Worm (Caenorhabditis elegans): ENCODE data around the gene F38A5.8.

F38A5.8 gene

DNA sequence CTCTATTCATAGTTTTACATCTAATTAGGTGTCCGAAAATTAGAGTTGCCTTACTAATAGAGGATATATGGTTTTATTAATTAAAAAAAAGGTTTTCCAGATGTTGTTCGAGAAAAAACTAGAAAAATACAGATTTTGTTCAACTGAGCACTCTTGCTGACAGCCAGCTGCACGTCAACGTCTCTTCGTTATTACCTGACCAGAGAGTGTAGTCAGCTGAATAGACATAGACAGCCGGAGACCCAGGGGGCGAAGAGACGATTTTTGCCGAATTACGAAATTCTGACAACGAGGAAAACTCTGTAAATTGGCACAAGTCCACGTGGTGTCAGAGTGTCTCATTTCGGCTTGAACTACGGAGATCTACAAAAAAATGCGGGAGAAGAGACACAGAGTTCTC is 19.1 kb downstream of the F38A5.8 start:
- TF ChIP-seq ama-1 (optimal IDR thresholded peaks at IDR 0.05) (no peak), skn-1 (tag; optimal IDR thresholded peaks at IDR 0.05) (peak; percentile 48), lsy-2 (tag; optimal IDR thresholded peaks at IDR 0.05) (peak in 1 of 2 experiments; percentile 42), hpl-2 (GFP tag; optimal IDR thresholded peaks at IDR 0.05) (no peak), ceh-82 (tag; optimal IDR thresholded peaks at IDR 0.05) (peak in 1 of 3 experiments; percentile 16), lin-13 (GFP tag; optimal IDR thresholded peaks at IDR 0.05) (no peak), efl-1 (optimal IDR thresholded peaks at IDR 0.05) (peak; percentile 12 to 53), efl-1 (GFP tag; optimal IDR thresholded peaks at IDR 0.05 in 1 of 2) (peak in 1 of 2 experiments; percentile 89), mdl-1 (tag; optimal IDR thresholded peaks at IDR 0.05) (peak in 1 of 2 experiments; percentile 2), nhr-20 (tag; optimal IDR thresholded peaks at IDR 0.05) (peak; percentile 24), mef-2 (tag; optimal IDR thresholded peaks at IDR 0.05) (no peak), irx-1 (tag; optimal IDR thresholded peaks at IDR 0.05) (no peak), lin-35 (GFP tag; optimal IDR thresholded peaks at IDR 0.05) (peak in 1 of 2 experiments; percentile 36), vab-15 (tag; optimal IDR thresholded peaks at IDR 0.05) (no peak)

DNA sequence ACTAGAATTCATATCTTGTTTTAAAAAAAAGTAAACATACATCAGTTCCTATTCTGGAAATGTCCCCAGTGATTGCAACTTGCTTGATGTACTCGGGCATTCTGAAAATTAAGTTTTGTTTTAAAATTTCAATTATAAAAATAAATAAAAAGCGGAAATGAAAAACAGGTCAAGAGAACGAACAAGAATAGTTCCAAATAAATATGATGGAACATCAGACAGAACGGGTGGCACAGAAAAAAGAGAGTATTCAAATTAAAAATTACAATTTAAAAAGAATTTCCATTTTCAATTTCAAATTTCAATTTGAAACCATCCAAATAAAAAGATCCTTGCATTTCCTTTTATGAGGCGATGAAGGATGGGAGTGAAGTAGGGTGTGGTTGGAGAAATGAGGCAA is 21.7 kb downstream of the F38A5.8 start, which contains the start of gene C01B10.3:
TSS of gene C01B10.3 (minus strand) at position 101 of the 400 bp plus-strand sequence.
- no peak for TF ChIP-seq Y116A8C.19 (tag; optimal IDR thresholded peaks at IDR 0.05; ENCODE audit: borderline replicate concordance)

DNA sequence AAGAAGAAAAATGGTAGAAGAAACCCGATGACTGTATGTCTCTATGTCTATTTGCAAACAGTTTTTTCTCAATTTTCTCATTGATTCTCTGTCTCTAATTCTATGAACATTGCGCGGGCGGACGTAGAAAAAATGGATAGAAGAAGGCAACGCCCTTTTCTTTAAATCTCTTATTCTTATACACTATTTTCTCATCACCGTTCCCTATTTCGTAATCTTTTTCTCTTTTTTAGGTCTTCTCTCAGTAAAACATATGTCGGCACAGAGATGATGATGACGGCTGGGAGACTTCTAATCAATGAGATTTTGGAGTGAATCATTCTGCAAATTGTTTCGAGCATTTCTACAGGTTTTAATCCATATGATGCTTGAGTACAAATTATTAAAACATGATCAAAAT is 22.6 kb downstream of the F38A5.8 start:
- TF ChIP-seq C04F5.9 (tag; optimal IDR thresholded peaks at IDR 0.05) (no peak), fkh-4 (tag; optimal IDR thresholded peaks at IDR 0.05; ENCODE audit: borderline replicate concordance) (no peak), nhr-11 (tag; optimal IDR thresholded peaks at IDR 0.05) (no peak), vab-15 (tag; optimal IDR thresholded peaks at IDR 0.05) (no peak), nhr-71 (tag; optimal IDR thresholded peaks at IDR 0.05) (peak; percentile 40), ceh-82 (tag; optimal IDR thresholded peaks at IDR 0.05) (no peak), nhr-237 (tag; optimal IDR thresholded peaks at IDR 0.05) (peak; percentile 17), blmp-1 (tag; optimal IDR thresholded peaks at IDR 0.05) (peak; percentile 46), ets-5 (GFP tag; IDR thresholded peaks at IDR 0.05) (no peak), pax-3 (tag; optimal IDR thresholded peaks at IDR 0.05) (no peak), elt-3 (tag; optimal IDR thresholded peaks at IDR 0.05) (peak in 2 of 6 experiments; percentile 43 to 68), dpl-1 (GFP tag; optimal IDR thresholded peaks at IDR 0.05) (peak; percentile 15 to 30 (median 23)), C16A3.4 (tag; optimal IDR thresholded peaks at IDR 0.05) (no peak), efl-1 (optimal IDR thresholded peaks at IDR 0.05) (peak; percentile 13 to 17), efl-1 (GFP tag; optimal IDR thresholded peaks at IDR 0.05 in 1 of 2) (peak; percentile 20 to 91), xbp-1 (tag; optimal IDR thresholded peaks at IDR 0.05) (no peak), snu-23 (GFP tag; optimal IDR thresholded peaks at IDR 0.05) (peak; percentile 43), irx-1 (tag; optimal IDR thresholded peaks at IDR 0.05) (no peak), rnt-1 (tag; optimal IDR thresholded peaks at IDR 0.05) (no peak), lin-14 (GFP tag; optimal IDR thresholded peaks at IDR 0.05) (peak; percentile 94), zip-4 (GFP tag; optimal IDR thresholded peaks at IDR 0.05) (peak; percentile 85), tbx-2 (tag; optimal IDR thresholded peaks at IDR 0.05) (peak; percentile 15), lin-13 (GFP tag; optimal IDR thresholded peaks at IDR 0.05) (no peak), nhr-90 (tag; optimal IDR thresholded peaks at IDR 0.05; ENCODE audit: poor library complexity) (peak; percentile 35), pqm-1 (tag; optimal IDR thresholded peaks at IDR 0.05) (no peak), unc-62 (GFP tag; optimal IDR thresholded peaks at IDR 0.05) (no peak), C34B4.2 (tag; optimal IDR thresholded peaks at IDR 0.05) (no peak), skn-1 (tag; optimal IDR thresholded peaks at IDR 0.05) (peak; percentile 77), jun-1 (tag; optimal IDR thresholded peaks at IDR 0.05) (no peak), lin-35 (GFP tag; optimal IDR thresholded peaks at IDR 0.05) (peak in 1 of 2 experiments; percentile 47), unc-98 (GFP tag; IDR thresholded peaks at IDR 0.05) (no peak), nhr-20 (tag; optimal IDR thresholded peaks at IDR 0.05) (peak; percentile 33), snpc-4 (tag; optimal IDR thresholded peaks at IDR 0.05) (no peak), nhr-85 (tag) (peak; percentile 71), lsy-2 (tag; optimal IDR thresholded peaks at IDR 0.05) (peak in 1 of 2 experiments; percentile 43), mep-1 (tag; optimal IDR thresholded peaks at IDR 0.05) (peak; percentile 42), dsc-1 (tag; optimal IDR thresholded peaks at IDR 0.05) (no peak)
